Fruit fly (Drosophila melanogaster) whole organism, pupa: ENCODE data around the gene CG14397.

Experiments
- CG15710 ChIP-seq: fragments of 200-800 bp; sonication (Bioruptor generic); optimal IDR thresholded peaks from 2 replicates; lab custom pipeline; 2018; ENCODE audit warnings: missing biosample characterization, mild to moderate bottlenecking, missing genetic modification characterization, moderate library complexity
- CG9948 ChIP-seq: fragments of 200-800 bp; sonication (Bioruptor generic); optimal IDR thresholded peaks from 2 replicates; lab custom pipeline; 2018; ENCODE audit warnings: missing biosample characterization, mild to moderate bottlenecking, missing genetic modification characterization, moderate library complexity
- D1 ChIP-seq: fragments of 200-800 bp; sonication (Bioruptor generic); optimal IDR thresholded peaks from 2 replicates; lab custom pipeline; 2018; ENCODE audit warnings: missing biosample characterization, mild to moderate bottlenecking, missing genetic modification characterization, moderate library complexity
- rn ChIP-seq: fragments of 200-800 bp; sonication (Bioruptor generic); IDR thresholded peaks from 2 replicates; pipeline ENCODE4 v1.3.6; 2022; ENCODE audit warnings: missing biosample characterization, missing genetic modification characterization

DNA sequence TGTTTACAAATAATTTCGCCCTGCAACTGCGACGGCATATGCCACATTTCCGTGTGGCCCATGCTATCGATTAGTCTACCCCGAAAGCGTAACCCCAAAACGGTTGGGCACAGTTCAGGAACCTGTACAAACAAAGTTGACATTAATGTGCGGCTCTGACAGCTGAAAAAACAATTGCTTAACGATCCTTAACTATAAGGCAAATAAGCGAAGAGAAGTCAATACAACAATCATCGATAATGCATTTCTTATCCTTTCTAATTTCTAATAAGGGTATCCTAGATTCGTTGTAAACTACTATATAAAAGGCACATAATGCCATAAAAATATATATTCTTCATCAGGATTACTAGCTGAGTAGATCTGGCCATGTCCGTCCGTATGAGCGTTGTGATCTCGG, 20.8 kb downstream of the CG14397 start:
- TF ChIP-seq rn (no peak), D1 (no peak), CG9948 (tag; lab: Kevin White, UChicago) (no peak), CG15710 (tag; lab: Kevin White, UChicago) (no peak)
